Worm (Caenorhabditis elegans): ENCODE data around the gene K12B6.11.

The K12B6.11 gene

ce11 chrV:6270552-6270951 is 18.2 kb upstream of the K12B6.11 start, which contains the start of gene F31F7.2:
Gene F31F7.2, plus strand, starts transcription at chrV:6270852.
- TF ChIP-seq gei-17 (GFP tag; optimal IDR thresholded peaks at IDR 0.05): no peak

DNA sequence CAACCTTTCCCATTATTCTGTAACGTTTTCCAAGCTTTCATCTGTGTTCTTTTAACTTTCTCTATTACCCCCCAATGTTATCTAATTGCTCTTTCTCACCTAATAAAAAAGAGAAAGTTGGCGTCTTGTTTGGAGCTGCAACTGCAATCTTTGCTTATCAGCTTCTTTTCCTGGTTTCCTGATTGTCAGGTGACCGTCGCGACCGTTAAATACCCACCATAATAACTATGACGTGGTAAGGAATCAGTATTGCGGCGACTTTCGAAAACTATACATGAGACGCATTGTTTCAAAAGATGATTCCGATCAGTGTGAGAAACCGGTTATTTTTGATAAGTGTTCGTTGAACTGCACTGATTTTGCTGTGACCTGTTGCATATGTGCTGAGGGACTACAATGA is 13.5 kb upstream of the K12B6.11 start:
- TF ChIP-seq nfyb-1 (GFP tag; IDR thresholded peaks at IDR 0.05) (peak; percentile 49; the same call in 1 of the 2 replicates), hrde-1 (tag; optimal IDR thresholded peaks at IDR 0.05; ENCODE audit: borderline replicate concordance) (no peak), B0336.3 (GFP tag; IDR thresholded peaks at IDR 0.05) (no peak), ets-4 (GFP tag; optimal IDR thresholded peaks at IDR 0.05) (peak; percentile 63), hmg-1.2 (GFP tag; IDR thresholded peaks at IDR 0.05) (0 out of 2 replicates have a peak, but pooled peaks have one; percentile 14), cebp-1 (GFP tag; IDR thresholded peaks at IDR 0.05) (no peak), cebp-1 (tag; optimal IDR thresholded peaks at IDR 0.05) (peak; percentile 57), dox-1 (GFP tag; IDR thresholded peaks at IDR 0.05) (peak; percentile 54; the same call in 1 of the 2 replicates), F52B5.7 (tag; optimal IDR thresholded peaks at IDR 0.05) (no peak), nhr-80 (tag; optimal IDR thresholded peaks at IDR 0.05) (peak; percentile 93), nhr-90 (tag; optimal IDR thresholded peaks at IDR 0.05) (peak; percentile 34), T26A5.8 (tag; optimal IDR thresholded peaks at IDR 0.05) (no peak), egl-18 (GFP tag; IDR thresholded peaks at IDR 0.05) (no peak), tbp1 (GFP tag; optimal IDR thresholded peaks at IDR 0.05) (peak; percentile 24), ztf-22 (GFP tag; optimal IDR thresholded peaks at IDR 0.05) (peak; percentile 49), let-607 (tag; optimal IDR thresholded peaks at IDR 0.05) (peak in 1 of 2 experiments; percentile 17), ekl-4 (GFP tag; IDR thresholded peaks at IDR 0.05) (no peak), atf-7 (tag; optimal IDR thresholded peaks at IDR 0.05) (peak; percentile 37), ama-1 (optimal IDR thresholded peaks at IDR 0.05) (no peak), ama-1 (GFP tag; optimal IDR thresholded peaks at IDR 0.05) (no peak), lsy-27 (tag; optimal IDR thresholded peaks at IDR 0.05; ENCODE audit: borderline replicate concordance, insufficient read depth) (no peak)

ce11 chrV:6276205-6276604 is 12.5 kb upstream of the K12B6.11 start, which contains the start of gene F31F7.1:
Gene F31F7.1, plus strand, starts transcription at chrV:6276439.
- TF ChIP-seq K12H6.12 (tag; optimal IDR thresholded peaks at IDR 0.05) (no peak), Y79H2A.3 (GFP tag; conservative IDR thresholded peaks at IDR 0.05) (no peak), lin-40 (tag; optimal IDR thresholded peaks at IDR 0.05) (peak; percentile 30), let-526 (GFP tag; IDR thresholded peaks at IDR 0.05) (no peak), dpff-1 (tag; optimal IDR thresholded peaks at IDR 0.05) (no peak), lsl-1 (GFP tag; optimal IDR thresholded peaks at IDR 0.05) (no peak), pbrm-1 (GFP tag; IDR thresholded peaks at IDR 0.05) (0 out of 2 replicates have a peak, but pooled peaks have one; percentile 6), tbx-9 (tag; optimal IDR thresholded peaks at IDR 0.05; ENCODE audit: borderline replicate concordance) (no peak), pha-4 (tag; optimal IDR thresholded peaks at IDR 0.05) (no peak), hlh-12 (tag; optimal IDR thresholded peaks at IDR 0.05) (no peak), snpc-1.1 (tag; optimal IDR thresholded peaks at IDR 0.05; ENCODE audit: insufficient read depth) (no peak), somi-1 (GFP tag; optimal IDR thresholded peaks at IDR 0.05) (no peak), chd-7 (tag; optimal IDR thresholded peaks at IDR 0.05) (no peak), aptf-2 (GFP tag; conservative IDR thresholded peaks at IDR 0.05) (no peak), lsy-27 (tag; optimal IDR thresholded peaks at IDR 0.05; ENCODE audit: borderline replicate concordance, insufficient read depth) (no peak), let-607 (tag; optimal IDR thresholded peaks at IDR 0.05) (peak in 1 of 2 experiments; percentile 20), F52B5.7 (tag; optimal IDR thresholded peaks at IDR 0.05) (no peak), F37B4.10 (GFP tag; IDR thresholded peaks at IDR 0.05) (no peak), C06A6.2 (GFP tag; conservative IDR thresholded peaks at IDR 0.05) (no peak), nhr-90 (tag; optimal IDR thresholded peaks at IDR 0.05) (no peak), bed-2 (GFP tag; IDR thresholded peaks at IDR 0.05) (no peak), nhr-179 (tag; optimal IDR thresholded peaks at IDR 0.05) (no peak), xnd-1 (tag; optimal IDR thresholded peaks at IDR 0.05) (no peak), nfya-1 (tag; optimal IDR thresholded peaks at IDR 0.05; ENCODE audit: borderline replicate concordance, insufficient read depth) (no peak), dpl-1 (GFP tag; optimal IDR thresholded peaks at IDR 0.05) (no peak), gei-17 (GFP tag; optimal IDR thresholded peaks at IDR 0.05) (no peak), madf-8 (GFP tag; conservative IDR thresholded peaks at IDR 0.05) (no peak), egl-18 (GFP tag; IDR thresholded peaks at IDR 0.05) (no peak), hmg-1.2 (GFP tag; IDR thresholded peaks at IDR 0.05) (no peak), lir-1 (GFP tag; conservative IDR thresholded peaks at IDR 0.05) (no peak)

All from whole organism, young adult.